Fruit fly (Drosophila melanogaster): ENCODE results near the gene CG18048.

The CG18048 gene

dm6 chr3R:6380129-6380528 lies 34.2 kb downstream of the CG18048 start, which contains the start of the genes CG1024 and TfIIFalpha (continued):
- TF ChIP-seq CG2889 (GFP tag; IDR thresholded peaks at IDR 0.05), result no peak
- TF ChIP-seq crp (GFP tag; optimal IDR thresholded peaks at IDR 0.05), result no peak
- TF ChIP-seq Hmr (GFP tag; optimal IDR thresholded peaks at IDR 0.05), result no peak
- TF ChIP-seq ind (GFP tag; optimal IDR thresholded peaks at IDR 0.05), result no peak
- no peak for TF ChIP-seq HHEX (GFP tag; optimal IDR thresholded peaks at IDR 0.05)
- peak; percentile 3 for TF ChIP-seq Xbp1 (GFP tag; optimal IDR thresholded peaks at IDR 0.05)
- TF ChIP-seq CG10274 (GFP tag; optimal IDR thresholded peaks at IDR 0.05), result no peak
- peak; percentile 3 for TF ChIP-seq Sry-β (GFP tag; optimal IDR thresholded peaks at IDR 0.05)
- no peak for TF ChIP-seq CG13296 (GFP tag; optimal IDR thresholded peaks at IDR 0.05)
- TF ChIP-seq YL-1 (GFP tag; optimal IDR thresholded peaks at IDR 0.05), result peak; percentile 44
- no peak for TF ChIP-seq tll (GFP tag; optimal IDR thresholded peaks at IDR 0.05)
- TF ChIP-seq CG3847 (GFP tag; IDR thresholded peaks at IDR 0.05), result no peak
- no peak for TF ChIP-seq CkIIα-i1 (GFP tag; IDR thresholded peaks at IDR 0.05)
- no peak for TF ChIP-seq HLH54F (GFP tag; optimal IDR thresholded peaks at IDR 0.05)
- no peak for TF ChIP-seq CG32532 (GFP tag; IDR thresholded peaks at IDR 0.05)
- TF ChIP-seq Dfd (GFP tag; optimal IDR thresholded peaks at IDR 0.05), result no peak
- no peak for TF ChIP-seq bab2 (GFP tag; optimal IDR thresholded peaks at IDR 0.05)
- peak; percentile 84 for TF ChIP-seq vnd (GFP tag; IDR thresholded peaks at IDR 0.05; ENCODE audit: partially characterized antibody)
- no peak for TF ChIP-seq CG12299 (tag; optimal IDR thresholded peaks at IDR 0.05)
- no peak for TF ChIP-seq Antp (GFP tag; optimal IDR thresholded peaks at IDR 0.05)
- no peak for TF ChIP-seq CG11723 (GFP tag; optimal IDR thresholded peaks at IDR 0.05)
- no peak for TF ChIP-seq CG4730 (GFP tag; IDR thresholded peaks at IDR 0.05)
- no peak for TF ChIP-seq CG1792 (GFP tag; optimal IDR thresholded peaks at IDR 0.05)
- no peak for TF ChIP-seq pho (GFP tag; optimal IDR thresholded peaks at IDR 0.05)
- TF ChIP-seq CG6791 (GFP tag; IDR thresholded peaks at IDR 0.05; ENCODE audit: partially characterized antibody), result peak; percentile 86
- no peak for TF ChIP-seq CG4424 (GFP tag; optimal IDR thresholded peaks at IDR 0.05)
- TF ChIP-seq HmgD (GFP tag; optimal IDR thresholded peaks at IDR 0.05), result no peak
- TF ChIP-seq Bgb (GFP tag; IDR thresholded peaks at IDR 0.05; ENCODE audit: partially characterized antibody), result peak; percentile 79
- no peak for TF ChIP-seq CG12071 (GFP tag; optimal IDR thresholded peaks at IDR 0.05)
- no peak for TF ChIP-seq otp (GFP tag; IDR thresholded peaks at IDR 0.05)
- no peak for TF ChIP-seq CG34376 (GFP tag; optimal IDR thresholded peaks at IDR 0.05)
- TF ChIP-seq CG18476 (GFP tag; optimal IDR thresholded peaks at IDR 0.05), result no peak
- no peak for TF ChIP-seq Oaz (GFP tag; IDR thresholded peaks at IDR 0.05)
- TF ChIP-seq CG43689 (GFP tag; IDR thresholded peaks at IDR 0.05), result no peak
- peak; percentile 55 for TF ChIP-seq Dp (GFP tag; optimal IDR thresholded peaks at IDR 0.05)
- TF ChIP-seq chinmo (GFP tag; IDR thresholded peaks at IDR 0.05; ENCODE audit: partially characterized antibody), result peak; percentile 78; the same call in 2 of the 4 replicates
- TF ChIP-seq sim (GFP tag; IDR thresholded peaks at IDR 0.05), result no peak
- no peak for TF ChIP-seq C15 (GFP tag; IDR thresholded peaks at IDR 0.05)
- no peak for TF ChIP-seq ssp (GFP tag; IDR thresholded peaks at IDR 0.05)
- no peak for TF ChIP-seq dimm (GFP tag; IDR thresholded peaks at IDR 0.05)
- TF ChIP-seq CG10565 (GFP tag; optimal IDR thresholded peaks at IDR 0.05), result no peak
- TF ChIP-seq Fer3 (tag; optimal IDR thresholded peaks at IDR 0.05), result no peak
- no peak for TF ChIP-seq pum (GFP tag; optimal IDR thresholded peaks at IDR 0.05)
- TF ChIP-seq Sox100B (GFP tag; optimal IDR thresholded peaks at IDR 0.05), result no peak
- no peak for TF ChIP-seq CG13624 (GFP tag; optimal IDR thresholded peaks at IDR 0.05)
- no peak for TF ChIP-seq Hr39 (optimal IDR thresholded peaks at IDR 0.05)
- TF ChIP-seq az2 (GFP tag; optimal IDR thresholded peaks at IDR 0.05), result no peak
- no peak for TF ChIP-seq CG1529 (GFP tag; optimal IDR thresholded peaks at IDR 0.05)
- no peak for TF ChIP-seq fu2 (GFP tag; optimal IDR thresholded peaks at IDR 0.05)
- no peak for TF ChIP-seq CG4707 (GFP tag; optimal IDR thresholded peaks at IDR 0.05)
- no peak for TF ChIP-seq Mes4 (GFP tag; optimal IDR thresholded peaks at IDR 0.05)
- peak; percentile 40 for TF ChIP-seq nmo (GFP tag; optimal IDR thresholded peaks at IDR 0.05)
